Fruit fly (Drosophila melanogaster) whole organism, adult: ENCODE data around the gene CG9981.
A peak's percentile ranks its signal among the peaks of the same experiment; 100 is the strongest.

Experiments
- CG11617 ChIP-seq: fragments of 200-800 bp; sonication (Bioruptor generic); optimal IDR thresholded peaks from 2 replicates; lab custom pipeline; 2017; ENCODE audit warnings: mild to moderate bottlenecking, missing biosample characterization, missing genetic modification reagents, missing genetic modification characterization
- CG12768 ChIP-seq: fragments of 200-800 bp; sonication (Bioruptor generic); optimal IDR thresholded peaks from 2 replicates; lab custom pipeline; 2017; ENCODE audit warnings: missing biosample characterization, missing genetic modification characterization, mild to moderate bottlenecking, moderate library complexity, missing genetic modification reagents
- CG14711 ChIP-seq: fragments of 200-800 bp; sonication (Bioruptor generic); optimal IDR thresholded peaks from 2 replicates; lab custom pipeline; 2018; ENCODE audit warnings: missing biosample characterization, mild to moderate bottlenecking, missing genetic modification characterization, moderate library complexity
- CG1620 ChIP-seq: fragments of 200-800 bp; sonication (Bioruptor generic); optimal IDR thresholded peaks from 2 replicates; lab custom pipeline; 2016; ENCODE audit warnings: missing biosample characterization, missing genetic modification characterization
- CG33017 ChIP-seq: fragments of 200-800 bp; sonication (Bioruptor generic); optimal IDR thresholded peaks from 2 replicates; lab custom pipeline; 2018; ENCODE audit warnings: missing biosample characterization, mild to moderate bottlenecking, missing genetic modification characterization, moderate library complexity
- CG5204 ChIP-seq: fragments of 200-800 bp; sonication (Bioruptor generic); optimal IDR thresholded peaks from 2 replicates; lab custom pipeline; 2016; ENCODE audit warnings: missing biosample characterization, missing genetic modification characterization
- CG7045 ChIP-seq: fragments of 200-800 bp; sonication (Bioruptor generic); optimal IDR thresholded peaks from 2 replicates; lab custom pipeline; 2017; ENCODE audit warnings: missing biosample characterization, mild to moderate bottlenecking, missing genetic modification characterization
- CG7101 ChIP-seq: fragments of 200-800 bp; sonication (Bioruptor generic); optimal IDR thresholded peaks from 2 replicates; lab custom pipeline; 2018; ENCODE audit warnings: missing biosample characterization, mild to moderate bottlenecking, missing genetic modification characterization, moderate library complexity
- Clk ChIP-seq: fragments of 200-800 bp; sonication (Bioruptor generic); optimal IDR thresholded peaks from 2 replicates; lab custom pipeline; 2017; ENCODE audit warnings: missing biosample characterization, missing genetic modification characterization
- Crg-1 ChIP-seq: fragments of 200-800 bp; sonication (Bioruptor generic); optimal IDR thresholded peaks from 2 replicates; lab custom pipeline; 2016; ENCODE audit warnings: missing biosample characterization, missing genetic modification characterization
- Hr96 ChIP-seq: fragments of 200-800 bp; sonication (Bioruptor generic); optimal IDR thresholded peaks from 2 replicates; lab custom pipeline; 2016; ENCODE audit warnings: missing biosample characterization, missing genetic modification characterization
- Mnt ChIP-seq: fragments of 200-800 bp; sonication (Bioruptor generic); optimal IDR thresholded peaks from 2 replicates; lab custom pipeline; 2016; ENCODE audit warnings: missing biosample characterization, mild to moderate bottlenecking, missing genetic modification characterization
- bab1 ChIP-seq: fragments of 200-800 bp; sonication (Bioruptor generic); optimal IDR thresholded peaks from 3 replicates; lab custom pipeline; 2019; ENCODE audit warnings: missing biosample characterization, mild to moderate bottlenecking, missing genetic modification characterization, moderate library complexity
- cic ChIP-seq: fragments of 200-800 bp; sonication (Bioruptor generic); optimal IDR thresholded peaks from 2 replicates; lab custom pipeline; 2017; ENCODE audit warnings: missing biosample characterization, mild to moderate bottlenecking, missing genetic modification characterization, moderate library complexity
- cnc ChIP-seq, 2 experiments: fragments of >200 bp; optimal IDR thresholded peaks; 2 replicates each; lab custom pipeline; 2017
- kay ChIP-seq: fragments of 200-800 bp; sonication (Bioruptor generic); peaks from one replicate; lab custom pipeline; 2016; ENCODE audit warnings: missing biosample characterization, missing genetic modification characterization, borderline replicate concordance
- ovo ChIP-seq: fragments of 200-800 bp; sonication (Bioruptor generic); optimal IDR thresholded peaks from 2 replicates; lab custom pipeline; 2016; ENCODE audit warnings: missing biosample characterization, missing genetic modification characterization
- pad ChIP-seq: fragments of 200-800 bp; sonication (Bioruptor generic); optimal IDR thresholded peaks from 3 replicates; lab custom pipeline; 2017; ENCODE audit warnings: missing biosample characterization, missing genetic modification characterization, mild to moderate bottlenecking, moderate library complexity, missing genetic modification reagents
- tj ChIP-seq: fragments of 200-800 bp; sonication (Bioruptor generic); optimal IDR thresholded peaks from 3 replicates; lab custom pipeline; 2017; ENCODE audit warnings: missing biosample characterization, mild to moderate bottlenecking, missing genetic modification characterization, moderate library complexity
- toe ChIP-seq: fragments of 200-800 bp; sonication (Bioruptor generic); optimal IDR thresholded peaks from 2 replicates; lab custom pipeline; 2016; ENCODE audit warnings: missing biosample characterization, missing genetic modification characterization

CG9981 gene

DNA sequence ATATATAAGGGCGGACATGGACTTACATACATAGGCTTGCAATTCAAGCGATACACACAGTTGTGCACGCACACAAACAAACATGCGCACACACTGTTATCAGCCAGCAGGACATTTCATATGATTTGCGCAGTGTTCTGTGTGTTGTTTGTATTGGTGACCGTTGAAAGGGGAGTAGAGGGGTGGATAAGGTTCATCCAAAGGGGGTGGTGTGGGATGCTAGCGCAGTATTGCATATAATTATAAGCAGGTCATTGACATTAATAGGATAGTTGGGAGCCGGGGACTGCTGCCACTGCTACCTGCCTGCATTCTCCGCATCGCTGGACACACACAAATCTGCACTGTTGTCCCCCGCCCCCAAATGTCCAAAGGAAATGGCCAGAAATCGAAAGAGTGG lies 23.6 kb upstream of the CG9981 start:
- TF ChIP-seq cic (GFP tag; lab: Kevin White, UChicago) (no peak), CG5204 (no peak), pad (no peak), tj (GFP tag; lab: Kevin White, UChicago) (no peak), toe (GFP tag; lab: Kevin White, UChicago) (no peak), Crg-1 (no peak), bab1 (GFP tag; lab: Kevin White, UChicago) (no peak), kay (no peak), CG7101 (no peak)

DNA sequence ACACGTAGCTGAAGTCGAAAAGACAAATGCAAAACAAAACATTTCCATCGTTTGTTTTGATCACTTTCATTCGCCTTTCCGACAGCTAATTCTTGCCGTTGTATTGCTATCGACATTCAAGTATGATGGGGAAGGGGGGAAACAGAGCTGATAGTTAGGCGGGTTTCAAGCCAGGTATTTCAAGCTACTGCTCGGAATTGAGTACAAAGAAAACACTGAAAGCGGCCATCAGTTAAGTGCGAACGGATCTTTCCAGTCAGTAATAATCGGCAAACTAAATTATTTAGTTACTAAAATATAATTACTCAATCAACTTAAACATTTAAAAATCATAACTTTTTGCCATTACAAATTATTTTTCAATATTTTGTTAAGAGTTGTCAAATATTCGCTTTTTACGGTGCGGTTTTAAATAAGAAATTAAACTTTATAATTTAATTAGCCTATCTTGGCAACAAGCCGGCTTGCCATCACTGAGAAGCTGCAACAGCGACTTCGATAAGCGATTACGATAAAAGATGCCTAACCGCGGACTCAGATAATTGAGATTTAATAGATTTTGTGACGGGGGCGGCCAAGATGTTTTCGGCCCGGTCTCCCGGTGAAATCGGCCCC lies 23.0 kb upstream of the CG9981 start:
- no peak for TF ChIP-seq kay
- no peak for TF ChIP-seq CG11617
- no peak for TF ChIP-seq CG33017 (tag; lab: Kevin White, UChicago)
- TF ChIP-seq Clk (GFP tag; lab: Kevin White, UChicago), result no peak
- TF ChIP-seq cic (GFP tag; lab: Kevin White, UChicago), result no peak
- TF ChIP-seq Hr96 (GFP tag; lab: Kevin White, UChicago), result no peak
- no peak for TF ChIP-seq CG7045 (GFP tag; lab: Kevin White, UChicago)
- TF ChIP-seq Mnt, result no peak
- no peak for TF ChIP-seq Crg-1
- no peak for TF ChIP-seq CG12768
- TF ChIP-seq CG7101, result no peak

DNA sequence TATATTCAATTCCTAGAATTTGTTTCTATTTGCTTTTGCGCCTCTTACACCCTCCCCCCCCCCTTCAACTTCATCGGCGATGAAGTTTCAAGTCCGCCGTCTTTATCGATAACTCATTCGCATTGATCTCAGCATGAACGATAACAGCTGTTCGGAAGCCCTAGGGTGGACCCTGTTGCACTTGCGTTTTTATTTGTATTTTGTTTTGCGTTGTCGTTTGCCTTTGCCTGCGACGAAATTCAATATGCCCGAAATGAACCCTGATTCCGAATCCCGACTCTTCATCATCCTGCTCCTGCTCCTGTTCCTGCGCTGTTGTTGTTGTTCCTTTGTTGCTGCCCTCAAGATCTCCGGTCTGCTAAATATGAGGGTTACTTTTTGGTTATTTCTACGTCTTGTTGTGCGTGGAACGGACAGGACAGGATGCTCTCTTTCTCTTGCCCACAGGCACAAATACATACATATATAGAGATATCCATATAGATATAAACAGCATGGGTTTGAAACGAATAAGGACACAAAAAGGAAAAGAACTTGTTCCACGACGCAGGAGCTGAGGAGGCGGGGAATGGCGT lies 21.6 kb upstream of the CG9981 start:
- TF ChIP-seq ovo (GFP tag; lab: Kevin White, UChicago) (no peak), cnc (optimal IDR thresholded peaks at IDR 0.05; lab: Kevin White, UChicago) (no peak), tj (GFP tag; lab: Kevin White, UChicago) (no peak)

DNA sequence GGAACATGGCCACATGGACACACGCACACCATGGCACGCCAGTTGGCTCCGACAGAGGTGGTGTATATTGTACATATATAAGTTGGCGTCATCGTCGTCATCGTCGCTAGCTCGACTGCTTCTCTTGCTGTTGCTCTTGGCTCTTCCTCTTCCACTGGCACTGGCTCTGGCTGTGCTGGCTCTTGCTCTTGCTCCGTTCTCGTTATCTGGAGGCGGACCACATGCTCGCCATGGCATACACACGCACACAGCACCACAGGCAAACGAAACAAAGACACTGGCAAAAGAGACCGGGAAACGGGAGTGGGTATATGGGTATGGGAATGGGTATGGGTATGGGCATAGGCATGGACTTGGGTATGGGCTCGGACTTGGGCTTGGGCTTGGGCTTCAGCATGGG lies 20.2 kb upstream of the CG9981 start:
- TF ChIP-seq Mnt (peak; percentile 11), cic (GFP tag; lab: Kevin White, UChicago) (no peak), toe (GFP tag; lab: Kevin White, UChicago) (no peak), CG12768 (no peak), tj (GFP tag; lab: Kevin White, UChicago) (no peak)

DNA sequence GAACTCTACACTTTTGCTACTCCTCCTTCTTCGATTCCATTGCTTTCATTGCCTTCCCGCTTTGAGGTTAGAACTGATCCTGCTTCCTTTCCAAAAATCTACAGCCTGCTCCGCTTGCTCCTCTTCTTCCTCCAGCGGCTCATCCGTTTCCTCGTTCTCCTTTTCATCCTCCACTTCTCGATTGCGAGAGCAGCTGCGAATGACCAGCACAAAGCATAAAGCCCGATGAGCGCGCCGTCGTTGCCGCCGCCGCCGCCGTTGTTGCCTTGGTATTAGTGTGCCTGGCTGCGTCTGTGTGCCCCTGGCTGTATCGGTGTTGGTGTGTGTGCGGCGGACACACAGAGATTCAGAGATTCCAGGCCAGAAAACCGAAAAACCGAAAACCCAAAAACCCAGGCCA lies 19.4 kb upstream of the CG9981 start:
- no peak for TF ChIP-seq Crg-1

DNA sequence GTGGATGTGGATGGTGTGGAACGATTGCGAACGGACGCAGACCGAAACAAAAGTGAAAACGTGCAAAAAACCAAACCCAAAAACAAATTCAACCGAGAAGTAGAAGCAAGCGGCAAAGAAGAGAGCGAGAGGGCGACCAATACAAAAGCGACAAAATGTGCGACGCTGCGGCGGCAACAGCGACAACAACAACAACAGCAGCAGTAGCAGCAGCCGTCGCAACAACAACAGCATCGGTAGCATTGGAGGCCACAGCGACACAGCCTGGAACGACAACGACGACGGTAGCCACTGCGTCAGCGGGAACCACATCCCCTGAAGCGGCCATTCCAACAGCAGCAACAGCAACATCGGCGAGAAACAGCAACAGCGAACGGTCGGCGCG lies 18.2 kb upstream of the CG9981 start:
- TF ChIP-seq Hr96 (GFP tag; lab: Kevin White, UChicago) (peak; percentile 44), CG11617 (peak; percentile 19), cnc (optimal IDR thresholded peaks at IDR 0.05; lab: Kevin White, UChicago) (no peak), CG33017 (tag; lab: Kevin White, UChicago) (no peak), kay (no peak), tj (GFP tag; lab: Kevin White, UChicago) (peak; percentile 59), bab1 (GFP tag; lab: Kevin White, UChicago) (peak; percentile 82), CG14711 (tag; lab: Kevin White, UChicago) (no peak), CG12768 (no peak), Mnt (no peak), cic (GFP tag; lab: Kevin White, UChicago) (peak; percentile 7), Clk (GFP tag; lab: Kevin White, UChicago) (no peak), CG7045 (GFP tag; lab: Kevin White, UChicago) (no peak)

DNA sequence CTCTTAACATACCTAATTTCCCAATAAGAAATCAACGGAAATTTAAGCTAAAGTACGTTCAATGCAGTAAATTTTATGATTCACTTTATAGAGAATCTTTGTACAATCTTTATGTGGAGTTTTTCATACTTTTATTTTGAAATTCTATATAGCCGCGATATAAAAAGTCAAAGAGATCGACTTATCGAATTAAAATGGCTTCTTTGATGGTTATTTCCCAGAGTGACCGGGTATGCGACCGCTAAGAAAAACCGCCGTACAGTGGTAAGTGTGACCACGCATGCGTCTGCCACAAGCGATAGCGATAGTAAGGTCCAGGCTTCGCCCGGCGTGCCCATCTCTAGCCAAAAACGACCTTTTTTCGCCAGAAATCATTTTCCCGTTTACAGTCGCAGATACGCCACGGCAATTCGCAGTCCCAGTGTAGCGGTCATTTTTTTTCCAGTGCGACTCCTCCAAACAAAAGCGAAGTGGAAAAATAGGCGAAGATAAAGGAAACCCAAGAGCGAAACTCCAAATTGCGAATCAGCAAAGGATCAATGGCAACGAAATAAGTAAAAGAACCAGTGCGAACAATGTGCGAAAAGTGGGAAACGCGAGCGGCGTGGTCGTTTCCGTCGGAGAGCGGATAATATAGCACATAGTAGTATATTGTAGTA lies 17.7 kb upstream of the CG9981 start, which contains the start of gene hang:
Gene hang, plus strand, starts transcription at position 366 of the 659 bp plus-strand sequence.
- TF ChIP-seq Mnt (peak; percentile 83), cic (GFP tag; lab: Kevin White, UChicago) (peak; percentile 42), Clk (GFP tag; lab: Kevin White, UChicago) (no peak), kay (no peak), CG14711 (tag; lab: Kevin White, UChicago) (peak; percentile 8), CG11617 (peak; percentile 65), Crg-1 (peak; percentile 25), CG12768 (no peak), pad (no peak), CG1620 (peak; percentile 37), Hr96 (GFP tag; lab: Kevin White, UChicago) (peak; percentile 6), ovo (GFP tag; lab: Kevin White, UChicago) (peak; percentile 45), CG5204 (no peak), CG7101 (peak; percentile 37), bab1 (GFP tag; lab: Kevin White, UChicago) (peak; percentile 20), cnc (optimal IDR thresholded peaks at IDR 0.05; lab: Kevin White, UChicago) (no peak)
